Worm (Caenorhabditis elegans): ENCODE measurements around the gene algn-14.

Gene algn-14

DNA sequence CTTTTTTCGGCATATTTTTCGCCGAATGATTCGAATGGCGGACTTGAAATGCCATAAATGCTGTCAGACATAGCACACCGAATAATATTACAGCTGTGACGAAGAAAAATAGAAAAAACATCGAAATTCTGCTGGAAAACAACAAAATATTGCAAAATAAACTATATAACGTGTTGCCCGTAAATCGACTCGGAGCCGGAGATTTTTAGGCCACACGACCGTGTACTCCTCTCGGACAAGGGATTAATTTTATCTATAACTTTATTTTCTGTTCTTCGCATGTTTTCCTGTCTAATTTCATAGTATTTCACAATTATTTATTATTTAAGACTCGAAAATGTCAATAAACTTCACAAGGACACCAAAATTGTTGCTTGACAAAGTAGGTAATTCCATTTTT is at the start of gene algn-14, which contains the start of gene M02B7.2:
TSS of gene algn-14 (minus strand) at position 175 of the 400 bp plus-strand sequence.
TSS of gene M02B7.2 (plus strand) at position 330 of the 400 bp plus-strand sequence.
- TF ChIP-seq unc-62 (GFP tag; optimal IDR thresholded peaks at IDR 0.05), result no peak

- no peak for TF ChIP-seq unc-62 (GFP tag; optimal IDR thresholded peaks at IDR 0.05)
Observed at ce11 chrIV:3848985-3849384, 45.8 kb upstream of the algn-14 start.

DNA sequence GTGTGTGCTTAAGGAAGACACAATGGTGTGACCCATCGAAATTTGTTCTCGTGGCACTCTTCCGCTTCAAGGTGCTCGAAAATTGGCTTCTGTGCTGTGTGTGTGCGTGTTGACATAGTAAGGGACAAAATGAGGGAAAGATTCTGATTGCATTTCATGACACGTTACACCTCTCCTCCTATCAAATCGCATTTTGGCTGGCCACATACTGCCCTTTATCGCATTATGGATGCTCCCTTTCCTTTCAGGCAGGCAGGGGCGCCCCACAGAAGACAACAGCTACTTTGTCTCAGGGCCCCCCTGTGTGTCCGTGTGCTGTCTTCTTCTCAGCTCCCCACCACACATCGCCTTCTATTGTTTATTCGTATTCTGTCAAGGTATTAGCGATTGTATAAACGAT is 44.3 kb upstream of the algn-14 start:
- TF ChIP-seq unc-62 (GFP tag; optimal IDR thresholded peaks at IDR 0.05), result no peak

ce11 chrIV:3844584-3844983 is 41.4 kb upstream of the algn-14 start:
- no peak for TF ChIP-seq unc-62 (GFP tag; optimal IDR thresholded peaks at IDR 0.05)

ce11 chrIV:3844004-3844403 is 40.8 kb upstream of the algn-14 start:
- TF ChIP-seq unc-62 (GFP tag; optimal IDR thresholded peaks at IDR 0.05), result no peak

ce11 chrIV:3843019-3843527 is 39.8 kb upstream of the algn-14 start:
- no peak for TF ChIP-seq unc-62 (GFP tag; optimal IDR thresholded peaks at IDR 0.05)

DNA sequence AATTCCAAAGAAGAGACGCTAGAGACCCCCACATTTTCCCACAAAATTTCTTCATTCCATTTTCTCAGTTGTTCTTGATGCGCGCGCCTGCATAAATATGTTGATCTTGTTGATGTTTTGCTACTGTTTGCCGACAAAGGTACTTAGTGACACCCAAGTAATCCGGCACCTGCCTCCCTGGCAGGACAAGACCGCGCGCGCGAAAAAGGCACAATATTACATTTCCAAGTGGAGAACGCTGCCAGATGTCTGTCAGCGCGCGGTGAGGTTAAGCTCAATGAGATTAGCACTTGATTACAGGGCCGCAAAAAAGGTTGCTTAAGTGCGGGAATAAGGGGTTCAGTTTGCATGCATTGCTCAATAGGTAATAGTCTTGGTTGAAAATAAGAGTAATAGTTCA is 38.4 kb upstream of the algn-14 start:
- TF ChIP-seq unc-62 (GFP tag; optimal IDR thresholded peaks at IDR 0.05), result no peak

ce11 chrIV:3840480-3840879 is 37.3 kb upstream of the algn-14 start:
- no peak for TF ChIP-seq unc-62 (GFP tag; optimal IDR thresholded peaks at IDR 0.05)

DNA sequence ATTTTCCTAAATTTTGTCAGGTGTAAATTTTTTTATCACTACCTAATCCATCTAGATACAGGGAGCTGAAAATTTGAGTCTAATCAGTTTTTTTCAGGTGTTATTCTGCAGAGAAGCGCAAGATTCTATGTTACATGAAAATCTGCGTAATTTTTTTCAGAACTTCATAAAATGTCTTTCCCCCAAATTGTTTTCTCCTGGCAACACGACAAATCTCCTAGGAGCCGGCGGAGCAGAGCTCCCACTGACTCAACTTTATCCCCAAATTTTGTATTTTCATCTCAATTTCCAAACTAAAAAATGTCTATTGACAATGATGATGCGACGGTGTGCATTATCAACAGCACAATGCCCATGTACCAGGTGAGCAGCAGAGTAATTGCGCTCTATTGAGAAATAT is 36.2 kb upstream of the algn-14 start, which contains the start of gene F28F9.2:
TSS of gene F28F9.2 (plus strand) at position 301 of the 400 bp plus-strand sequence.
- TF ChIP-seq unc-62 (GFP tag; optimal IDR thresholded peaks at IDR 0.05), result no peak

- TF ChIP-seq unc-62 (GFP tag; optimal IDR thresholded peaks at IDR 0.05), result no peak
Observed at ce11 chrIV:3838687-3839086, 35.5 kb upstream of the algn-14 start.

ce11 chrIV:3835065-3835464 is 31.8 kb upstream of the algn-14 start, which contains the start of gene cal-3:
cal-3 (minus strand) TSS chrIV:3835165.
- TF ChIP-seq unc-62 (GFP tag; optimal IDR thresholded peaks at IDR 0.05), result no peak

- no peak for TF ChIP-seq unc-62 (GFP tag; optimal IDR thresholded peaks at IDR 0.05)
Observed at ce11 chrIV:3833778-3834177, 30.6 kb upstream of the algn-14 start.

- no peak for TF ChIP-seq unc-62 (GFP tag; optimal IDR thresholded peaks at IDR 0.05)
Observed at ce11 chrIV:3832040-3832439, 28.8 kb upstream of the algn-14 start.

ce11 chrIV:3827724-3828123 is 24.5 kb upstream of the algn-14 start:
- no peak for TF ChIP-seq unc-62 (GFP tag; optimal IDR thresholded peaks at IDR 0.05)

DNA sequence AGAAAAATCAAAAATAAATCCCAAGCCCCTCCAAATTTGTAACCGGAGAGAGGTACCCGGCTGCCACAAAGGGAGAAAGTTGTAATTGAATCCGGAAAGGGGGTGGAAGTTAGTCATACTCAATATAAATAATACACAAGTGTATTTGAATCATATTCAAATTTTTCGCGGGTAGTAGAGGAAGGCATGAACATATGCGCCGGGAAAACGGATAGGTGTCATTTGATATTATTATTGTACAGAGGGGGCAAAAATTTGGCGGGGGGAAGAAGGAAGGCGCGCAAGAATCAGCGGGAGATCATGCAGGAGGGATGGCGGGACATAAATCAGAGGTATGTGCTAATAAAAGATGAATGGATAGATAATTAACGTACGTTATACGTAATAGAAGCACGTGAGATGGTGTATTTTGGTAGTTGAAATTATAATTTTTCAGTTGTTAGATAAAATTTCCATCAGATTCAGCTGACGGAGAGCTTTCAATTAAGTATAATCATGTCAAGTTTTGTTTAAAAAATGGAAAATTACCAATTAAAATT is 23.4 kb upstream of the algn-14 start, which contains the start of gene F28F9.3:
TSS of gene F28F9.3 (plus strand) at position 301 of the 539 bp plus-strand sequence.
- no peak for TF ChIP-seq unc-62 (GFP tag; optimal IDR thresholded peaks at IDR 0.05)

DNA sequence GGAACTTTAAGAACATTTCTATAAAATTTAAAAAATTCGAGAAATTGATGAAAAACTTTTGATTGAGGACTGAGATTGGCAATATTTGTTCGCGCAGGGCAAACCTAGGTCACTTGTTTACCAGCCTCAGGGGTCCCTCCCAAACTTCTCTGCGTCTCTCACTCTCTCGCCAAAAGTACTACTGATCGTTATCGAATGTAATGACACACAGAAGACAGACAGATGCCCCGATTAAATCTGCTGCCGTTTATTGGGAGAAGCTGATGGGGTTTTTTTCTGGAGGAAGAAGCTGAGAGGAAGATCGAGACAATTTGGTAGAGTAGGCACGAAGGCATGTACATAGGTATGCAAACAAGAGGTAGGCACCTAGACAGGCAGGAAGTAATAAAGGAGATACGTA is 22.2 kb upstream of the algn-14 start:
- TF ChIP-seq unc-62 (GFP tag; optimal IDR thresholded peaks at IDR 0.05), result no peak

DNA sequence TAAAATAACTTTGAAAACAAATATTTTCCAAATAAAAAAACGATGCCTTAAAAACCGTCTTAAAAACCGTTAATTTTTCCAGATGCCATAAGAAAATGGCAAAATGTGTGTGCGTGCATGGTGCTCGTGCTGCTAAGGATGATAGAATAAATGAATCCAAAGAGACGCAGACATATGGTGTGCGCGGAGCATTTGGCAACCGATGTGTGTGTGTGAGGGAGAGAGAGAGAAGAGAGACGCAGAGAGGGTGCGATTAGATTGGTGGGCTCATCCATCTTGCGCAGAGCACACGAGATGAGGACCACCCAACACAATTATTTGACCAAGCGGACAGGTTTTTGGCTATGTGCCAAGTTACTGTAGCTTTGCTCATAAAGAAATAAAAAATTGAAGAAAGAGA is 21.5 kb upstream of the algn-14 start:
- no peak for TF ChIP-seq unc-62 (GFP tag; optimal IDR thresholded peaks at IDR 0.05)

DNA sequence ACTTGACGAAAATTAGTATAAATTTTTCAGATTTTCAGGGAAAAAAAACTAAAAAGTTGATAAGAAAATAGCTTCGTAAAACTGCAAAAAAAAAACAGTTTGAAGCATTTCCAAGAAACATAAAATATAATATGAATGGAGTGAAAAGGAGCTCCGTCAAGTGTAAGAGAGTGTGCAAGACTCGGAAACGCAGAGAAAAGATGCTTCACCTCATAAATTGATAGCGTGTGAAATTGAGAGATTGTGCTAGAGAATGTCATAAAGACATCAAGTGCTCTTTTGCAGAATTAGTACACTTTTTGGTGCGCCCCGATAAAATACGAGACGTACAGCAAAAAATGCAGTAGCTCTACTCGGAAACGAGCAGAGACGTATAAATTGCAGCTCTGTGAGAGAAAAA is 18.3 kb upstream of the algn-14 start:
- no peak for TF ChIP-seq unc-62 (GFP tag; optimal IDR thresholded peaks at IDR 0.05)

All from whole organism, dauer.